Worm (Caenorhabditis elegans) whole organism, midembryonic: ENCODE results near the gene lelo-2.

Source experiments
- T22C8.4 ChIP-seq: fragments of 200-800 bp; sonication (Bioruptor generic); IDR thresholded peaks from 2 replicates; pipeline ENCODE4 v1.3.6; 2022; ENCODE audit warnings: missing genetic modification characterization, missing compliant biosample characterization
- cog-1 ChIP-seq: sonication (generic microtip); optimal IDR thresholded peaks from 2 replicates; lab custom pipeline; 2016; ENCODE audit warnings: missing genetic modification characterization, missing compliant biosample characterization
- flt-1 ChIP-seq: fragments of 200-800 bp; sonication (Bioruptor generic); IDR thresholded peaks from 2 replicates; pipeline ENCODE4 v1.3.6; 2022; ENCODE audit warnings: missing genetic modification characterization, missing compliant biosample characterization
- klf-2 ChIP-seq: fragments of 200-800 bp; sonication (Bioruptor generic); conservative IDR thresholded peaks from 2 replicates; pipeline ENCODE4 v1.3.6; 2022; ENCODE audit warnings: missing genetic modification reagents, missing genetic modification characterization, missing compliant biosample characterization
- med-1 ChIP-seq: sonication (generic microtip); optimal IDR thresholded peaks from 2 replicates; lab custom pipeline; 2017; ENCODE audit warnings: missing genetic modification characterization, mild to moderate bottlenecking, missing compliant biosample characterization, antibody characterized with exemption, missing genetic modification reagents; ENCODE audit not compliant: insufficient read depth
- ref-1 ChIP-seq: fragments of 200-800 bp; sonication (Bioruptor generic); conservative IDR thresholded peaks from 2 replicates; pipeline ENCODE4 v1.3.6; 2022; ENCODE audit warnings: missing genetic modification reagents, missing genetic modification characterization, missing compliant biosample characterization
- tab-1 ChIP-seq: fragments of 200-800 bp; sonication (Bioruptor generic); IDR thresholded peaks from 2 replicates; pipeline ENCODE4 v1.3.6; 2022; ENCODE audit warnings: missing genetic modification characterization, missing compliant biosample characterization
- ztf-23 ChIP-seq: fragments of 200-800 bp; sonication (Bioruptor generic); IDR thresholded peaks from 2 replicates; pipeline ENCODE4 v1.3.6; 2022; ENCODE audit warnings: missing genetic modification reagents, missing genetic modification characterization, missing compliant biosample characterization
- ztf-29 ChIP-seq: fragments of 200-800 bp; sonication (Bioruptor generic); IDR thresholded peaks from 2 replicates; pipeline ENCODE4 v1.3.6; 2022; ENCODE audit warnings: missing genetic modification reagents, missing genetic modification characterization, missing compliant biosample characterization

Gene lelo-2

DNA sequence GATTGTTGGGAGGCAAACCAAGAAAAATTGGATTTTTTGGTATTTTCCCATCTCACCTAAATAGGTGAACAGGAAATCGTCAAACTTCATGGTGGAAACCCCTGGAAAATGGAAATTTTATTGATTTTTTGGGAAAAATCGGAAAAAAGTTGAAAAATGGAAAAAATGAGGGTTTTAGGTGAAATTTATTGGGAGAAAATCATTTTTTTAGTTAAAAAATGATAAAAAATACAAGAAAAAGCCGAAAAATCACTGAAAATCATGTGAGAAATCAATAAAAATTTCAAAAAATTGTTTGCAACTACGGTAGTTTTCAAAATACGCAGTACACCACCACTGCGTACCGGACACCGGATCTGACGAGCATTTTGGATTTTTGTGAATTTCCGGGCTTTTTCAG is at the start of gene lelo-2:
Gene lelo-2 (minus strand): TSS at position 101 of the 400 bp plus-strand sequence.
- TF ChIP-seq cog-1 (tag; lab: Kevin White, UChicago): no peak
- no peak for TF ChIP-seq flt-1
- no peak for TF ChIP-seq ref-1 (GFP tag; lab: Robert Waterston, UW)

DNA sequence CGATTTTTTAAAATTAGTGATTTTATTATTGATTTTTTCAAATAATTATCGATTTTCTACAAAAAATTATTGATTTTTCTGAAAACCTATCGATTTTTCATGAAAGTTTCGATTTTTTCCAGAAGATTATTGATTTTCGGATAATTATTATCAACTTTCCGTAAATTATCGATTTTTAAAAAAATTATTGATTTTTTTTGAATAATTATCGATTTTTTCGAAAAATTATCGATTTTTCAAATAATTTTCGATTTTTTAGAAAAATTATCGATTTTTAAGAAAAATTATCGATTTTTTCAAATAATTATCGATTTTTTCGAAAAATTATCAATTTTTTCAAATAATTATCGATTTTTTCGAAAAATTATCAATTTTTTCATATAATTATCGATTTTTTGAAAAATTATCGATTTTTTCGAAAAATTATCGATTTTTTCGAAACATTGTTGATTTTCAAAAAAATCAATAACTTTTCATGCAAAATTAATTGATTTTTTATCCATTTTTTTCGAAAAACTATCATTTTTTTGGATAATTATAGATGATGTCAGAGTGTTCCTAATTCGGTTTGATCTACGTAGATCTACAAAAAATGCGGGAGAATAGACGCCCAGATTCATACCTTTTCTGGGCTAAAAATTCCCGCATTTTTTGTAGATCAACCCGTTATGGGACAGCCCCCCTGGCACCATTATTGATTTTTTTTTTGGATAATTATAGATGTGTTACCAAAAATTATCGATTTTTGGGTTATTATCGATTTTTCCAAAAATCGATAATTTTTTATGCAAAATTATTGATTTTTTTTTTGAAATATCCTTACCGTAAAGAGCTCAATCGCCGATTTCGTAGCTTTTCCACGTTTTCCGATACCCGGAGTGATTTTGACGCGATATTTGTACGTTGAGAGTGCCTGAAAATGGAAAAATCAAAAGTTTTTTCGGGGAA is 41.6 kb upstream of the lelo-2 start:
- TF ChIP-seq T22C8.4 (GFP tag; lab: Robert Waterston, UW) (peak; percentile 85), cog-1 (tag; lab: Kevin White, UChicago) (no peak)

ce11 chrIII:1456859-1457258 is 29.8 kb upstream of the lelo-2 start:
- TF ChIP-seq ztf-29 (GFP tag; lab: Robert Waterston, UW) (no peak), ref-1 (GFP tag; lab: Robert Waterston, UW) (no peak), med-1 (GFP tag; lab: Kevin White, UChicago) (no peak), ztf-23 (GFP tag; lab: Robert Waterston, UW) (no peak), flt-1 (no peak), cog-1 (tag; lab: Kevin White, UChicago) (no peak), tab-1 (no peak), klf-2 (no peak), T22C8.4 (GFP tag; lab: Robert Waterston, UW) (no peak)

- no peak for TF ChIP-seq ref-1 (GFP tag; lab: Robert Waterston, UW)
- TF ChIP-seq med-1 (GFP tag; lab: Kevin White, UChicago): no peak
- TF ChIP-seq ztf-29 (GFP tag; lab: Robert Waterston, UW): no peak
- TF ChIP-seq flt-1: 0 out of 2 replicates have a peak, but pooled peaks have one; percentile 39
- no peak for TF ChIP-seq tab-1
- TF ChIP-seq T22C8.4 (GFP tag; lab: Robert Waterston, UW): no peak
- TF ChIP-seq cog-1 (tag; lab: Kevin White, UChicago): no peak
- no peak for TF ChIP-seq klf-2
These were observed 28.6 kb upstream of the lelo-2 start, which contains the start of gene Y82E9BR.17 for ce11 chrIII:1455674-1456073. Gene Y82E9BR.17, minus strand, starts transcription at chrIII:1455774.

DNA sequence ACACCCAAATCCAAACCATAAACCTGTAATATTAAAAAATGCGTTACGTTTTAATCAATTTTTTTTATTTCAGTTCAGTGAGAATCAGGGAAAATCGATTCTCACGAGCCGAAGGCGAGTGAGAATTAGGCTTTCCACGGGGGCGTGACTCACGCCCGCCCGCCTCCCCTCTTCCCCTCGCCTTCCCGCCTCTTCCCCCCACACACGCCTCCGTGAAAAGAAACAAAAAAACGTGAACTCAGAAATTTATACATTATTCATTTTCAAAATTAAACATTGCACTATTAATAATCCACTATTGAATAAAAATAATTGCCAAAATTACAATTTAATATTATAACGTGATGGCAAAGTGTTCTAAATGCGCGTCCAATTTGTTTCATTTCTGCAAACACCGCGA is 19.7 kb upstream of the lelo-2 start:
- TF ChIP-seq med-1 (GFP tag; lab: Kevin White, UChicago): no peak
- TF ChIP-seq flt-1: no peak
- no peak for TF ChIP-seq tab-1

- TF ChIP-seq med-1 (GFP tag; lab: Kevin White, UChicago) (no peak), ztf-23 (GFP tag; lab: Robert Waterston, UW) (0 out of 2 replicates have a peak, but pooled peaks have one; percentile 32), tab-1 (no peak)
These were observed 12.6 kb upstream of the lelo-2 start for ce11 chrIII:1439609-1440008.

- TF ChIP-seq tab-1 (no peak), ref-1 (GFP tag; lab: Robert Waterston, UW) (no peak), flt-1 (no peak), cog-1 (tag; lab: Kevin White, UChicago) (no peak), ztf-29 (GFP tag; lab: Robert Waterston, UW) (no peak), ztf-23 (GFP tag; lab: Robert Waterston, UW) (no peak), klf-2 (no peak), T22C8.4 (GFP tag; lab: Robert Waterston, UW) (no peak)
These were observed 9.7 kb upstream of the lelo-2 start for ce11 chrIII:1436738-1437137.

DNA sequence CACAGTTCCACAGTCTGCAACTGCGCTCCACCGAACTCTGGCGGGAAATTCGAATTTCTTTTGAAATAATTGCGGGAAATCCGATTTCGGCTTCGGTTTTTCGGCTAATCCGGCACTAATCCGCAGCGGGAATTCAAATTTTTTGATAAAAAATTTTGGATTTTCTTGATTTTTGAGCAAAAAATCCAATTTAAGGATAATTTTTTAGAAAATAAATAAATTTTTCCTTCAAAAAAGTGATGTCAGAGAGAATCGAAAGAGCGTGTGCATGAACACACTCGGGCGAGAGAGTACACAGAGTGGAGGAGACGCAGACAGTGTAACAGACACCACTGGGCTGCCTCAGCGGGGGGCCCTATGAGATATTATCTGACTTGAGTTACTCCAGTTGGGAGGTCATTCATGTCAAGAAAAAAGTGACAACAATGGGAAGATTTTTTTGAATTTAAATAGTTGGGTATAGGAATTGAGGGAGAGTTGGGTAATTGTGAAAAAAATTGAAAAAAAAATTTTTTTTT is 3.0 kb upstream of the lelo-2 start:
- TF ChIP-seq tab-1 (no peak), ztf-23 (GFP tag; lab: Robert Waterston, UW) (no peak)

ce11 chrIII:1429275-1429674 is 2.2 kb upstream of the lelo-2 start:
- TF ChIP-seq ztf-23 (GFP tag; lab: Robert Waterston, UW): no peak
- TF ChIP-seq T22C8.4 (GFP tag; lab: Robert Waterston, UW): peak; percentile 65

- TF ChIP-seq tab-1 (no peak), med-1 (GFP tag; lab: Kevin White, UChicago) (no peak), ztf-29 (GFP tag; lab: Robert Waterston, UW) (no peak), klf-2 (no peak), cog-1 (tag; lab: Kevin White, UChicago) (no peak), T22C8.4 (GFP tag; lab: Robert Waterston, UW) (no peak), ref-1 (GFP tag; lab: Robert Waterston, UW) (no peak), flt-1 (no peak), ztf-23 (GFP tag; lab: Robert Waterston, UW) (no peak)
These were observed 1.4 kb upstream of the lelo-2 start for ce11 chrIII:1428448-1428847.

ce11 chrIII:1424305-1424704 is 2.7 kb downstream of the lelo-2 start:
- peak; percentile 70 for TF ChIP-seq ref-1 (GFP tag; lab: Robert Waterston, UW)
- TF ChIP-seq klf-2: peak; percentile 80
- peak; percentile 64 for TF ChIP-seq ztf-29 (GFP tag; lab: Robert Waterston, UW)
- peak; percentile 87 for TF ChIP-seq tab-1
- no peak for TF ChIP-seq med-1 (GFP tag; lab: Kevin White, UChicago)
- peak; percentile 73 for TF ChIP-seq cog-1 (tag; lab: Kevin White, UChicago)
- TF ChIP-seq ztf-23 (GFP tag; lab: Robert Waterston, UW): peak; percentile 90
- peak; percentile 77 for TF ChIP-seq flt-1
- peak; percentile 72 for TF ChIP-seq T22C8.4 (GFP tag; lab: Robert Waterston, UW)
